Worm (Caenorhabditis elegans): ENCODE measurements around the gene B0334.5.

- peak; percentile 89 for TF ChIP-seq sptf-1 (tag; optimal IDR thresholded peaks at IDR 0.05)
- TF ChIP-seq unc-62 (GFP tag; optimal IDR thresholded peaks at IDR 0.05) = peak; percentile 67
- TF ChIP-seq blmp-1 (tag; optimal IDR thresholded peaks at IDR 0.05) = no peak
- TF ChIP-seq nhr-12 (tag; optimal IDR thresholded peaks at IDR 0.05) = no peak
Observed at ce11 chrII:11537115-11537514, 39.6 kb downstream of the B0334.5 start.
